Worm (Caenorhabditis elegans): ENCODE results near the gene T27E7.4.
"Not testable (repeated sequence)": the region's sequence is repeated elsewhere in the genome, so short reads cannot be mapped to it uniquely, and the experiment has no call there.

T27E7.4 gene

ce11 chrIV:14551870-14552269 is 17.0 kb upstream of the T27E7.4 start, which contains the start of gene pals-30:
pals-30 (minus strand) TSS chrIV:14551970.
- TF ChIP-seq W03F9.2, him-1, dao-5 (tag; optimal IDR thresholded peaks at IDR 0.05): not testable (repeated sequence)

ce11 chrIV:14549308-14549707 is 14.4 kb upstream of the T27E7.4 start, which contains the start of gene T27E7.9:
T27E7.9 (minus strand) TSS chrIV:14549408.
- no peak for TF ChIP-seq him-1 (tag; optimal IDR thresholded peaks at IDR 0.05)
- no peak for TF ChIP-seq dao-5 (tag; optimal IDR thresholded peaks at IDR 0.05)
- no peak for TF ChIP-seq W03F9.2 (tag; optimal IDR thresholded peaks at IDR 0.05)

ce11 chrIV:14547292-14547691 is 12.4 kb upstream of the T27E7.4 start:
- no peak for TF ChIP-seq dao-5 (tag; optimal IDR thresholded peaks at IDR 0.05)
- TF ChIP-seq him-1 (tag; optimal IDR thresholded peaks at IDR 0.05), result no peak
- TF ChIP-seq W03F9.2 (tag; optimal IDR thresholded peaks at IDR 0.05), result no peak

- TF ChIP-seq dao-5 (tag; optimal IDR thresholded peaks at IDR 0.05) (no peak), W03F9.2 (tag; optimal IDR thresholded peaks at IDR 0.05) (no peak), him-1 (tag; optimal IDR thresholded peaks at IDR 0.05) (no peak)
Measured at ce11 chrIV:14542517-14542916, 7.7 kb upstream of the T27E7.4 start, which contains the start of gene pals-29. pals-29 (minus strand) TSS chrIV:14542617.

- TF ChIP-seq dao-5 (tag; optimal IDR thresholded peaks at IDR 0.05), result no peak
Measured at ce11 chrIV:14536911-14537310, 2.0 kb upstream of the T27E7.4 start, which contains the start of gene T27E7.5. T27E7.5 (plus strand) TSS chrIV:14537163.

- no peak for TF ChIP-seq dao-5 (tag; optimal IDR thresholded peaks at IDR 0.05)
- no peak for TF ChIP-seq him-1 (tag; optimal IDR thresholded peaks at IDR 0.05)
- TF ChIP-seq W03F9.2 (tag; optimal IDR thresholded peaks at IDR 0.05), result no peak
Measured at ce11 chrIV:14532366-14532765, 2.5 kb downstream of the T27E7.4 start.

ce11 chrIV:14530031-14530430 is 4.8 kb downstream of the T27E7.4 start:
- TF ChIP-seq dao-5 (tag; optimal IDR thresholded peaks at IDR 0.05), result no peak
- TF ChIP-seq him-1 (tag; optimal IDR thresholded peaks at IDR 0.05), result no peak

- TF ChIP-seq dao-5 (tag; optimal IDR thresholded peaks at IDR 0.05), result no peak
- TF ChIP-seq W03F9.2 (tag; optimal IDR thresholded peaks at IDR 0.05), result no peak
- no peak for TF ChIP-seq him-1 (tag; optimal IDR thresholded peaks at IDR 0.05)
Measured at ce11 chrIV:14528718-14529117, 6.1 kb downstream of the T27E7.4 start, which contains the start of gene T27E7.3. T27E7.3 (plus strand) TSS chrIV:14529018.

ce11 chrIV:14523568-14523967 is 11.3 kb downstream of the T27E7.4 start, which contains the start of gene srh-63:
srh-63 (plus strand) TSS chrIV:14523868.
- TF ChIP-seq W03F9.2 (tag; optimal IDR thresholded peaks at IDR 0.05) (no peak), him-1 (tag; optimal IDR thresholded peaks at IDR 0.05) (no peak), dao-5 (tag; optimal IDR thresholded peaks at IDR 0.05) (no peak)

- TF ChIP-seq him-1 (tag; optimal IDR thresholded peaks at IDR 0.05) (no peak), dao-5 (tag; optimal IDR thresholded peaks at IDR 0.05) (no peak)
Measured at ce11 chrIV:14519423-14519822, 15.4 kb downstream of the T27E7.4 start, which contains the start of the genes Y57G11A.2 and T27E7.1. Y57G11A.2 (minus strand) TSS chrIV:14519523. T27E7.1 (plus strand) TSS chrIV:14519759.

- TF ChIP-seq him-1 (tag; optimal IDR thresholded peaks at IDR 0.05) (no peak), W03F9.2 (tag; optimal IDR thresholded peaks at IDR 0.05) (no peak), dao-5 (tag; optimal IDR thresholded peaks at IDR 0.05) (no peak)
Measured at ce11 chrIV:14515162-14515561, 19.7 kb downstream of the T27E7.4 start.

- TF ChIP-seq him-1 (tag; optimal IDR thresholded peaks at IDR 0.05) (no peak), W03F9.2 (tag; optimal IDR thresholded peaks at IDR 0.05) (no peak), dao-5 (tag; optimal IDR thresholded peaks at IDR 0.05) (no peak)
Measured at ce11 chrIV:14512405-14512804, 22.5 kb downstream of the T27E7.4 start, which contains the start of gene Y57G11A.5. Y57G11A.5 (minus strand) TSS chrIV:14512505.

ce11 chrIV:14506995-14507394 is 27.9 kb downstream of the T27E7.4 start:
- TF ChIP-seq dao-5 (tag; optimal IDR thresholded peaks at IDR 0.05) (no peak), W03F9.2 (tag; optimal IDR thresholded peaks at IDR 0.05) (no peak), him-1 (tag; optimal IDR thresholded peaks at IDR 0.05) (no peak)

ce11 chrIV:14506042-14506441 is 28.8 kb downstream of the T27E7.4 start:
- TF ChIP-seq him-1 (tag; optimal IDR thresholded peaks at IDR 0.05) (no peak), W03F9.2 (tag; optimal IDR thresholded peaks at IDR 0.05) (no peak), dao-5 (tag; optimal IDR thresholded peaks at IDR 0.05) (no peak)

ce11 chrIV:14505066-14505465 is 29.8 kb downstream of the T27E7.4 start, which contains the start of gene tag-273:
tag-273 (minus strand) TSS chrIV:14505166.
- no peak for TF ChIP-seq W03F9.2 (tag; optimal IDR thresholded peaks at IDR 0.05)
- TF ChIP-seq dao-5 (tag; optimal IDR thresholded peaks at IDR 0.05), result no peak
- TF ChIP-seq him-1 (tag; optimal IDR thresholded peaks at IDR 0.05), result no peak
